Fruit fly (Drosophila melanogaster) whole organism, embryonic: ENCODE data around the gene CG43063.

Experiments used
- Adf1 ChIP-seq: fragments of 200-800 bp; sonication (Bioruptor generic); IDR thresholded peaks from 2 replicates; pipeline ENCODE4 v1.3.6; 2022; ENCODE audit warnings: missing biosample characterization, missing genetic modification characterization
- Bdp1 ChIP-seq: fragments of 200-800 bp; sonication (Bioruptor generic); optimal IDR thresholded peaks from 3 replicates; lab custom pipeline; 2016; ENCODE audit warnings: missing biosample characterization, missing genetic modification characterization
- C15 ChIP-seq: fragments of 200-800 bp; sonication (Bioruptor generic); IDR thresholded peaks from 3 replicates; pipeline ENCODE4 v1.3.6; 2022; ENCODE audit warnings: missing biosample characterization, missing genetic modification characterization
- CG10147 ChIP-seq: fragments of 200-800 bp; sonication (Bioruptor generic); optimal IDR thresholded peaks from 2 replicates; lab custom pipeline; 2019; ENCODE audit warnings: missing biosample characterization, mild to moderate bottlenecking, missing genetic modification characterization, moderate library complexity
- CG11560 ChIP-seq: fragments of 200-800 bp; sonication (Bioruptor generic); IDR thresholded peaks from 3 replicates; pipeline ENCODE4 v1.3.6; 2022; ENCODE audit warnings: missing biosample characterization, missing genetic modification characterization
- CG13775 ChIP-seq: fragments of 200-800 bp; sonication (Bioruptor generic); optimal IDR thresholded peaks from 3 replicates; lab custom pipeline; 2017; ENCODE audit warnings: missing biosample characterization, mild to moderate bottlenecking, missing genetic modification characterization
- CG14441 ChIP-seq: fragments of 200-800 bp; sonication (Bioruptor generic); IDR thresholded peaks from 2 replicates; pipeline ENCODE4 v1.3.6; 2022; ENCODE audit warnings: missing biosample characterization, missing genetic modification characterization
- CG15601 ChIP-seq: fragments of 200-800 bp; sonication (Bioruptor generic); optimal IDR thresholded peaks from 3 replicates; lab custom pipeline; 2019; ENCODE audit warnings: missing biosample characterization, mild to moderate bottlenecking, missing genetic modification characterization, moderate library complexity
- CG17385 ChIP-seq: fragments of 200-800 bp; sonication (Bioruptor generic); optimal IDR thresholded peaks from 3 replicates; lab custom pipeline; 2018; ENCODE audit warnings: missing biosample characterization, mild to moderate bottlenecking, missing genetic modification characterization
- CG18011 ChIP-seq: fragments of 200-800 bp; sonication (Bioruptor generic); optimal IDR thresholded peaks from 2 replicates; lab custom pipeline; 2017; ENCODE audit warnings: missing biosample characterization, missing genetic modification characterization, mild to moderate bottlenecking, moderate library complexity, missing genotype
- CG1832 ChIP-seq: fragments of 200-800 bp; sonication (Bioruptor generic); optimal IDR thresholded peaks from 2 replicates; lab custom pipeline; 2017; ENCODE audit warnings: missing biosample characterization, mild to moderate bottlenecking, missing genetic modification characterization, inconsistent platforms
- CG2678 ChIP-seq: fragments of 200-800 bp; sonication (Bioruptor generic); optimal IDR thresholded peaks from 3 replicates; lab custom pipeline; 2019; ENCODE audit warnings: missing biosample characterization, mild to moderate bottlenecking, missing genetic modification characterization, moderate library complexity
- CG3281 ChIP-seq: fragments of 200-800 bp; sonication (Bioruptor generic); optimal IDR thresholded peaks from 3 replicates; lab custom pipeline; 2017; ENCODE audit warnings: missing biosample characterization, mild to moderate bottlenecking, missing genetic modification characterization
- CG4360 ChIP-seq: fragments of 200-800 bp; sonication (Bioruptor generic); IDR thresholded peaks from 2 replicates; pipeline ENCODE4 v1.3.6; 2022; ENCODE audit warnings: missing biosample characterization, missing genetic modification characterization
- CG4424 ChIP-seq: fragments of 200-800 bp; sonication (Bioruptor generic); optimal IDR thresholded peaks from 3 replicates; lab custom pipeline; 2016; ENCODE audit warnings: missing biosample characterization, missing genetic modification characterization
- CG4820 ChIP-seq: fragments of 200-800 bp; sonication (Bioruptor generic); optimal IDR thresholded peaks from 3 replicates; lab custom pipeline; 2016; ENCODE audit warnings: missing biosample characterization, missing genetic modification characterization
- CG5245 ChIP-seq: fragments of 200-800 bp; sonication (Bioruptor generic); optimal IDR thresholded peaks from 3 replicates; lab custom pipeline; 2016; ENCODE audit warnings: missing biosample characterization, missing genetic modification characterization
- CG7786 ChIP-seq: fragments of 200-800 bp; sonication (Bioruptor generic); optimal IDR thresholded peaks from 2 replicates; lab custom pipeline; 2016; ENCODE audit warnings: missing biosample characterization, missing genetic modification characterization
- CG7928 ChIP-seq: fragments of 200-800 bp; sonication (Bioruptor generic); optimal IDR thresholded peaks from 2 replicates; lab custom pipeline; 2017; ENCODE audit warnings: missing biosample characterization, mild to moderate bottlenecking, missing genetic modification characterization
- CG7987 ChIP-seq: fragments of 200-800 bp; sonication (Bioruptor generic); optimal IDR thresholded peaks from 2 replicates; lab custom pipeline; 2018; ENCODE audit warnings: missing biosample characterization, mild to moderate bottlenecking, missing genetic modification characterization, moderate library complexity
- CG9727 ChIP-seq: fragments of 200-800 bp; sonication (Bioruptor generic); optimal IDR thresholded peaks from 3 replicates; lab custom pipeline; 2017; ENCODE audit warnings: missing biosample characterization, mild to moderate bottlenecking, missing genetic modification characterization
- CrebB ChIP-seq: fragments of 200-800 bp; sonication (Bioruptor generic); optimal IDR thresholded peaks from 3 replicates; lab custom pipeline; 2018; ENCODE audit warnings: missing biosample characterization, mild to moderate bottlenecking, missing genetic modification characterization
- D19B ChIP-seq: fragments of 200-800 bp; sonication (Bioruptor generic); optimal IDR thresholded peaks from 2 replicates; lab custom pipeline; 2017; ENCODE audit warnings: missing biosample characterization, mild to moderate bottlenecking, missing genetic modification characterization
- Eip74EF ChIP-seq, 2 experiments: fragments of 200-800 bp in 1 of 2; fragments of >200 bp in 1 of 2; sonication (Bioruptor generic) in 1 of 2; optimal IDR thresholded peaks; 2 replicates each; lab custom pipeline; 2017 to 2019; ENCODE audit warnings: missing biosample characterization in 2 of 2, missing genetic modification characterization in 2 of 2, mild to moderate bottlenecking in 1 of 2, moderate library complexity in 1 of 2
- Ets65A ChIP-seq: fragments of 200-800 bp; sonication (Bioruptor generic); peaks from one replicate; lab custom pipeline; 2016; ENCODE audit warnings: missing biosample characterization, missing genetic modification characterization
- Fer1 ChIP-seq: fragments of 200-800 bp; sonication (Bioruptor generic); optimal IDR thresholded peaks from 2 replicates; lab custom pipeline; 2017; ENCODE audit warnings: missing biosample characterization, mild to moderate bottlenecking, missing genetic modification characterization
- Hmx ChIP-seq: fragments of 200-800 bp; sonication (Bioruptor generic); optimal IDR thresholded peaks from 2 replicates; lab custom pipeline; 2016; ENCODE audit warnings: missing biosample characterization, missing genetic modification characterization
- Lim3 ChIP-seq: fragments of 200-800 bp; sonication (Bioruptor generic); IDR thresholded peaks from 2 replicates; pipeline ENCODE4 v1.3.6; 2022; ENCODE audit warnings: missing biosample characterization, missing genetic modification characterization
- Lpt ChIP-seq: fragments of >200 bp; optimal IDR thresholded peaks from 2 replicates; lab custom pipeline; 2018; ENCODE audit warnings: missing biosample characterization, missing genetic modification characterization
- MBD-R2 ChIP-seq: fragments of 200-800 bp; sonication (Bioruptor generic); IDR thresholded peaks from 2 replicates; pipeline ENCODE4 v1.3.6; 2022; ENCODE audit warnings: missing biosample characterization, missing genetic modification characterization
- Ravus ChIP-seq: fragments of 200-800 bp; sonication (Bioruptor generic); IDR thresholded peaks from 2 replicates; pipeline ENCODE4 v1.3.6; 2022; ENCODE audit warnings: missing biosample characterization, missing genetic modification characterization
- Sox102F ChIP-seq: fragments of 200-800 bp; sonication (Bioruptor generic); optimal IDR thresholded peaks from 2 replicates; lab custom pipeline; 2018; ENCODE audit warnings: missing biosample characterization, mild to moderate bottlenecking, missing genetic modification characterization, moderate library complexity
- bab2 ChIP-seq: fragments of 200-800 bp; sonication (Bioruptor generic); optimal IDR thresholded peaks from 2 replicates; lab custom pipeline; 2016; ENCODE audit warnings: missing biosample characterization, missing genetic modification characterization
- btn ChIP-seq: fragments of 200-800 bp; sonication (Bioruptor generic); optimal IDR thresholded peaks from 2 replicates; lab custom pipeline; 2016; ENCODE audit warnings: missing biosample characterization, missing genetic modification characterization
- da ChIP-seq: fragments of 200-800 bp; sonication (Bioruptor generic); optimal IDR thresholded peaks from 2 replicates; lab custom pipeline; 2016; ENCODE audit warnings: missing biosample characterization, missing genetic modification characterization
- danr ChIP-seq: fragments of 200-800 bp; sonication (Bioruptor generic); IDR thresholded peaks from 2 replicates; pipeline ENCODE4 v1.3.6; 2022; ENCODE audit warnings: missing biosample characterization, missing genetic modification characterization
- dm ChIP-seq: fragments of 200-800 bp; sonication (Bioruptor generic); optimal IDR thresholded peaks from 3 replicates; lab custom pipeline; 2016; ENCODE audit warnings: missing biosample characterization, missing genetic modification characterization
- dpn ChIP-seq, 2 experiments: fragments of 200-800 bp; sonication (Bioruptor generic); optimal IDR thresholded peaks; 3 replicates each; lab custom pipeline; 2016; ENCODE audit warnings: missing biosample characterization in 2 of 2, missing genetic modification characterization in 2 of 2
- fru ChIP-seq: fragments of >200 bp; optimal IDR thresholded peaks from 2 replicates; lab custom pipeline; 2017
- gem ChIP-seq: fragments of 200-800 bp; sonication (Bioruptor generic); optimal IDR thresholded peaks from 2 replicates; lab custom pipeline; 2019; ENCODE audit warnings: missing biosample characterization, mild to moderate bottlenecking, missing genetic modification characterization, moderate library complexity
- hkb ChIP-seq, 2 experiments: fragments of 200-800 bp in 1 of 2; fragments of >200 bp in 1 of 2; sonication (Bioruptor generic) in 1 of 2; IDR thresholded peaks in 1 of 2; optimal IDR thresholded peaks in 1 of 2; 2 replicates each; pipeline versions ENCODE4 v1.3.6 to Lab custom; 2017 to 2022; ENCODE audit warnings: missing biosample characterization in 1 of 2, missing genetic modification characterization in 1 of 2
- ind ChIP-seq: fragments of 200-800 bp; sonication (Bioruptor generic); optimal IDR thresholded peaks from 3 replicates; lab custom pipeline; 2016; ENCODE audit warnings: missing biosample characterization, missing genetic modification characterization
- nerfin-1 ChIP-seq: fragments of 200-800 bp; sonication (Bioruptor generic); optimal IDR thresholded peaks from 3 replicates; lab custom pipeline; 2019; ENCODE audit warnings: missing biosample characterization, mild to moderate bottlenecking, missing genetic modification characterization, moderate library complexity
- repo ChIP-seq: fragments of 200-800 bp; sonication (Bioruptor generic); optimal IDR thresholded peaks from 2 replicates; lab custom pipeline; 2016; ENCODE audit warnings: missing biosample characterization, missing genetic modification characterization
- sc ChIP-seq, 3 experiments: fragments of >200 bp in 2 of 3; fragments of 200-800 bp in 1 of 3; sonication (Bioruptor generic) in 1 of 3; optimal IDR thresholded peaks; 2 replicates in 2 of 3; 3 replicates in 1 of 3; lab custom pipeline; 2017; ENCODE audit warnings: mild to moderate bottlenecking in 1 of 3, missing biosample characterization in 1 of 3, missing genetic modification characterization in 1 of 3, missing genetic modification reagents in 1 of 3
- sima ChIP-seq: fragments of 200-800 bp; sonication (Bioruptor generic); optimal IDR thresholded peaks from 2 replicates; lab custom pipeline; 2016; ENCODE audit warnings: missing biosample characterization, missing genetic modification characterization
- sisA ChIP-seq: fragments of 200-800 bp; sonication (Bioruptor generic); IDR thresholded peaks from 2 replicates; pipeline ENCODE4 v1.3.6; 2022; ENCODE audit warnings: missing biosample characterization, missing genetic modification characterization
- sna ChIP-seq: fragments of 200-800 bp; sonication (Bioruptor generic); IDR thresholded peaks from 2 replicates; pipeline ENCODE4 v1.3.6; 2022; ENCODE audit warnings: missing biosample characterization, missing genetic modification characterization; ENCODE audit not compliant: partially characterized antibody
- sob ChIP-seq: fragments of 200-800 bp; sonication (Bioruptor generic); IDR thresholded peaks from 2 replicates; pipeline ENCODE4 v1.3.6; 2022; ENCODE audit warnings: missing biosample characterization, missing genetic modification characterization
- unc-4 ChIP-seq: fragments of 200-800 bp; sonication (Bioruptor generic); IDR thresholded peaks from 2 replicates; pipeline ENCODE4 v1.3.6; 2022; ENCODE audit warnings: missing biosample characterization, missing genetic modification characterization; ENCODE audit not compliant: partially characterized antibody

Gene CG43063

DNA sequence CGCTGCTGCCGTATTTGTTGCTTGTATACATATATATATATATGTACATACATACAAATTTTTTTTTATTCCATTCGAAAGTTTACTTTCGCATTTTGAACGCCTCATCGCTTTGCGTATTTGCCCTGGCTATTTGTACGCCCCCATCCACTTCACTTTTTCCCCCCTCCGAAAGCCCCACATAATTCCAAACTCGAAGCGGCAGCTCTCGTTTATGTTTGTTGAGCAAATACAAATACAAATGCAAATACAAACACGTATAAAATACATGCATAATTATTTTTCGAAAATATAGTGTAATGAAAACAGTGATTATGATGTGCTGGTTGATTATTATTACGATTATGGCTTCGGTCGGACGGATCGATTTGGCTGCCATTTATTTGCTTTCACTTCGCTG, 18.0 kb upstream of the CG43063 start (continued):
- TF ChIP-seq CG15601 (peak; percentile 92), CG10147 (GFP tag; lab: Kevin White, UChicago) (peak; percentile 72), btn (GFP tag; lab: Kevin White, UChicago) (peak; percentile 84), Fer1 (GFP tag; lab: Kevin White, UChicago) (peak; percentile 91), Adf1 (GFP tag; lab: Robert Waterston, UW) (no peak), sima (GFP tag; lab: Kevin White, UChicago) (peak; percentile 49), Ets65A (GFP tag; lab: Kevin White, UChicago) (no peak), repo (peak; percentile 81), CG5245 (GFP tag; lab: Kevin White, UChicago) (peak; percentile 83), Hmx (no peak), fru (no peak), sna (no peak), CG14441 (peak; percentile 24; the same call in 1 of the 2 replicates), CG9727 (GFP tag; lab: Kevin White, UChicago) (peak; percentile 94), CG4360 (peak; percentile 49; the same call in 1 of the 2 replicates), bab2 (GFP tag; lab: Kevin White, UChicago) (peak; percentile 94), CG4820 (GFP tag; lab: Kevin White, UChicago) (peak; percentile 88), MBD-R2 (GFP tag; lab: Robert Waterston, UW) (peak; percentile 27; the same call in 1 of the 2 replicates), Sox102F (peak; percentile 96), CrebB (peak; percentile 84), Ravus (GFP tag; lab: Robert Waterston, UW) (no peak; the same call in 1 of the 2 replicates), CG3281 (GFP tag; lab: Kevin White, UChicago) (peak; percentile 92), unc-4 (no peak), CG17385 (GFP tag; lab: Kevin White, UChicago) (peak; percentile 67), CG7987 (GFP tag; lab: Kevin White, UChicago) (peak; percentile 98), CG7928 (GFP tag; lab: Kevin White, UChicago) (peak; percentile 55), C15 (GFP tag; lab: Robert Waterston, UW) (no peak), CG2678 (tag; lab: Kevin White, UChicago) (peak; percentile 93), CG1832 (GFP tag; lab: Kevin White, UChicago) (no peak), D19B (GFP tag; lab: Kevin White, UChicago) (peak; percentile 28), hkb (optimal IDR thresholded peaks at IDR 0.05; lab: Kevin White, UChicago) (no peak), hkb (GFP tag; IDR thresholded peaks at IDR 0.05; lab: Robert Waterston, UW) (peak; percentile 90), CG18011 (peak; percentile 45), gem (tag; lab: Kevin White, UChicago) (peak; percentile 93), nerfin-1 (tag; lab: Kevin White, UChicago) (peak; percentile 94), ind (GFP tag; lab: Kevin White, UChicago) (peak; percentile 52), sob (GFP tag; lab: Robert Waterston, UW) (peak; percentile 77), Lim3 (GFP tag; lab: Robert Waterston, UW) (no peak), CG11560 (tag; lab: Robert Waterston, UW) (0 out of 3 replicates have a peak, but pooled peaks have one; percentile 30), Lpt (GFP tag; lab: Kevin White, UChicago) (no peak), CG13775 (GFP tag; lab: Kevin White, UChicago) (peak; percentile 37), CG7786 (GFP tag; lab: Kevin White, UChicago) (peak; percentile 35), dm (GFP tag; lab: Kevin White, UChicago) (peak; percentile 1), Eip74EF (GFP tag; optimal IDR thresholded peaks at IDR 0.05; lab: Kevin White, UChicago) (peak in 1 of 2 experiments; percentile 90), dpn (GFP tag; optimal IDR thresholded peaks at IDR 0.05; lab: Kevin White, UChicago) (peak; percentile 62 to 65), danr (GFP tag; lab: Robert Waterston, UW) (peak; percentile 60), sc (optimal IDR thresholded peaks at IDR 0.05; lab: Kevin White, UChicago) (no peak), sc (GFP tag; optimal IDR thresholded peaks at IDR 0.05; lab: Kevin White, UChicago) (peak; percentile 93), da (GFP tag; lab: Kevin White, UChicago) (peak; percentile 28), CG4424 (GFP tag; lab: Kevin White, UChicago) (peak; percentile 78), sisA (GFP tag; lab: Robert Waterston, UW) (peak; percentile 27; the same call in 1 of the 2 replicates), Bdp1 (GFP tag; lab: Kevin White, UChicago) (peak; percentile 72)
